Worm (Caenorhabditis elegans) whole organism, early embryonic: ENCODE measurements around the gene osm-1.

Experiments
- aly-1 ChIP-seq: sonication (generic microtip); optimal IDR thresholded peaks from 2 replicates; lab custom pipeline; 2016; ENCODE audit warnings: missing genetic modification characterization, missing compliant biosample characterization
- ama-1 ChIP-seq: fragments of 150-350 bp; optimal IDR thresholded peaks from 2 replicates; lab custom pipeline; 2014
- ceh-13 ChIP-seq: fragments of 200-800 bp; sonication (Bioruptor generic); optimal IDR thresholded peaks from 2 replicates; lab custom pipeline; 2018; ENCODE audit warnings: mild to moderate bottlenecking, missing genetic modification characterization, missing compliant biosample characterization
- tbx-11 ChIP-seq: fragments of 200-800 bp; sonication (Bioruptor generic); IDR thresholded peaks from 2 replicates; pipeline ENCODE4 v1.3.6; 2022; ENCODE audit warnings: missing genetic modification characterization, missing compliant biosample characterization

DNA sequence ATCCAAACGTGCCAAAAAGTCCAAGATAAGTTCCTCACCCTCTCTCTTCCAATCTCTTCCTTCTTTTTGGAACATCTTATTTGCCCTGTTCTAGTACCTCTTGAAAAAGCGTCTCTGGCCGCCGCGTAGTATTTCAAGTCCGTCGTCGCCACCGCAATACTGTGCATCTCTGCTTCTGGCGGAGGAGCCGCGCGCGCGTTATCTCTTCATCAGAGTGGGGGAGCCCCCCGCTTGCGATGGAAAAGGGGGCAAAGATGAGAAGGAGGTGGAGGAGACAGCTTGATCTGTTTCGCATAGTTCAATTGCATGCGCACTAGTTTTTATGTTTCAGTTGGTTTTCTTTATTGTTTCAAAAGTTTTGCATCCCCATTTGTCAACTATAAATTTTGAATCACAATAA lies 12.7 kb upstream of the osm-1 start:
- TF ChIP-seq tbx-11 (GFP tag; lab: Robert Waterston, UW) (no peak), aly-1 (tag; lab: Kevin White, UChicago) (no peak), ama-1 (no peak), ceh-13 (no peak)
